Fruit fly (Drosophila melanogaster) whole organism, embryonic: ENCODE data around the gene CG7182.

Source experiments
- Bteb2 ChIP-seq: fragments of 200-800 bp; sonication (Bioruptor generic); optimal IDR thresholded peaks from 2 replicates; lab custom pipeline; 2016; ENCODE audit warnings: missing biosample characterization, missing genetic modification characterization
- CG10543 ChIP-seq: fragments of 200-800 bp; sonication (Bioruptor generic); optimal IDR thresholded peaks from 3 replicates; lab custom pipeline; 2017; ENCODE audit warnings: missing biosample characterization, mild to moderate bottlenecking, missing genetic modification characterization, moderate library complexity
- CG10654 ChIP-seq: fragments of 200-800 bp; sonication (Bioruptor generic); optimal IDR thresholded peaks from 2 replicates; lab custom pipeline; 2016; ENCODE audit warnings: missing biosample characterization, missing genetic modification characterization
- CG12299 ChIP-seq: fragments of 200-800 bp; sonication (Bioruptor generic); optimal IDR thresholded peaks from 2 replicates; lab custom pipeline; 2018; ENCODE audit warnings: missing biosample characterization, mild to moderate bottlenecking, missing genetic modification characterization
- CG13287 ChIP-seq: fragments of 200-800 bp; sonication (Bioruptor generic); IDR thresholded peaks from 2 replicates; pipeline ENCODE4 v1.3.6; 2022; ENCODE audit warnings: missing biosample characterization, missing genetic modification characterization; ENCODE audit not compliant: partially characterized antibody
- CG13296 ChIP-seq: fragments of 200-800 bp; sonication (Bioruptor generic); optimal IDR thresholded peaks from 3 replicates; lab custom pipeline; 2018; ENCODE audit warnings: missing biosample characterization, mild to moderate bottlenecking, missing genetic modification characterization
- CG1529 ChIP-seq: fragments of 200-800 bp; sonication (Bioruptor generic); optimal IDR thresholded peaks from 3 replicates; lab custom pipeline; 2018; ENCODE audit warnings: missing biosample characterization, missing genetic modification characterization
- CG15479 ChIP-seq: fragments of 200-800 bp; sonication (Bioruptor generic); optimal IDR thresholded peaks from 3 replicates; lab custom pipeline; 2019; ENCODE audit warnings: missing biosample characterization, mild to moderate bottlenecking, missing genetic modification characterization, moderate library complexity
- CG17361 ChIP-seq: fragments of 200-800 bp; sonication (Bioruptor generic); IDR thresholded peaks from 3 replicates; pipeline ENCODE4 v1.3.6; 2022; ENCODE audit warnings: missing biosample characterization, missing genetic modification characterization
- CG1832 ChIP-seq: fragments of 200-800 bp; sonication (Bioruptor generic); optimal IDR thresholded peaks from 2 replicates; lab custom pipeline; 2017; ENCODE audit warnings: missing biosample characterization, mild to moderate bottlenecking, missing genetic modification characterization, inconsistent platforms
- CG31224 ChIP-seq: fragments of 200-800 bp; sonication (Bioruptor generic); IDR thresholded peaks from 2 replicates; pipeline ENCODE4 v1.3.6; 2022; ENCODE audit warnings: missing biosample characterization, missing genetic modification characterization
- CG6272 ChIP-seq: fragments of 200-800 bp; sonication (Bioruptor generic); IDR thresholded peaks from 2 replicates; pipeline ENCODE4 v1.3.6; 2022; ENCODE audit warnings: missing biosample characterization, missing genetic modification characterization
- CG7357 ChIP-seq: fragments of 200-800 bp; sonication (Bioruptor generic); IDR thresholded peaks from 3 replicates; pipeline ENCODE4 v1.3.6; 2022; ENCODE audit warnings: missing biosample characterization, missing genetic modification characterization
- CG7556 ChIP-seq: fragments of 200-800 bp; sonication (Bioruptor generic); optimal IDR thresholded peaks from 2 replicates; lab custom pipeline; 2017; ENCODE audit warnings: missing biosample characterization, mild to moderate bottlenecking, missing genetic modification characterization
- CG9727 ChIP-seq: fragments of 200-800 bp; sonication (Bioruptor generic); optimal IDR thresholded peaks from 3 replicates; lab custom pipeline; 2017; ENCODE audit warnings: missing biosample characterization, mild to moderate bottlenecking, missing genetic modification characterization
- Deaf1 ChIP-seq: fragments of 200-800 bp; optimal IDR thresholded peaks from 3 replicates; lab custom pipeline; 2019; ENCODE audit warnings: missing biosample characterization, mild to moderate bottlenecking, missing genetic modification characterization, moderate library complexity
- Drgx ChIP-seq: fragments of 200-800 bp; sonication (Bioruptor generic); IDR thresholded peaks from 2 replicates; pipeline ENCODE4 v1.3.6; 2022; ENCODE audit warnings: missing biosample characterization, missing genetic modification characterization
- Hmr ChIP-seq: fragments of 200-800 bp; sonication (Bioruptor generic); optimal IDR thresholded peaks from 3 replicates; lab custom pipeline; 2017; ENCODE audit warnings: mild to moderate bottlenecking, missing biosample characterization, missing genetic modification reagents, missing genetic modification characterization
- NC2α ChIP-seq: fragments of 200-800 bp; sonication (Bioruptor generic); optimal IDR thresholded peaks from 2 replicates; lab custom pipeline; 2016; ENCODE audit warnings: missing biosample characterization, missing genetic modification characterization
- NK7.1 ChIP-seq: fragments of 200-800 bp; sonication (Bioruptor generic); optimal IDR thresholded peaks from 3 replicates; lab custom pipeline; 2016; ENCODE audit warnings: missing biosample characterization, missing genetic modification characterization
- Ravus ChIP-seq: fragments of 200-800 bp; sonication (Bioruptor generic); IDR thresholded peaks from 2 replicates; pipeline ENCODE4 v1.3.6; 2022; ENCODE audit warnings: missing biosample characterization, missing genetic modification characterization
- Sin3A ChIP-seq: fragments of >200 bp; optimal IDR thresholded peaks from 2 replicates; lab custom pipeline; 2018
- TFAM ChIP-seq: fragments of 200-800 bp; sonication (Bioruptor generic); optimal IDR thresholded peaks from 2 replicates; lab custom pipeline; 2017; ENCODE audit warnings: missing biosample characterization, missing genetic modification characterization, inconsistent platforms
- Taf1 ChIP-seq: fragments of 200-800 bp; sonication (Bioruptor generic); IDR thresholded peaks from 2 replicates; pipeline ENCODE4 v1.3.6; 2022; ENCODE audit warnings: missing biosample characterization, missing genetic modification characterization
- al ChIP-seq: fragments of 200-800 bp; sonication (Bioruptor generic); IDR thresholded peaks from 2 replicates; pipeline ENCODE4 v1.3.6; 2022; ENCODE audit warnings: missing biosample characterization, missing genetic modification characterization
- ap ChIP-seq: fragments of 200-800 bp; sonication (Bioruptor generic); IDR thresholded peaks from 2 replicates; pipeline ENCODE4 v1.3.6; 2022; ENCODE audit warnings: missing biosample characterization, missing genetic modification characterization
- bab2 ChIP-seq: fragments of 200-800 bp; sonication (Bioruptor generic); optimal IDR thresholded peaks from 2 replicates; lab custom pipeline; 2016; ENCODE audit warnings: missing biosample characterization, missing genetic modification characterization
- cad ChIP-seq: fragments of >200 bp; optimal IDR thresholded peaks from 2 replicates; lab custom pipeline; 2017; ENCODE audit warnings: missing biosample characterization, missing genetic modification characterization
- caup ChIP-seq: fragments of 200-800 bp; sonication (Bioruptor generic); optimal IDR thresholded peaks from 3 replicates; lab custom pipeline; 2017; ENCODE audit warnings: missing biosample characterization, mild to moderate bottlenecking, missing genetic modification characterization, moderate library complexity; ENCODE audit not compliant: severe bottlenecking
- chif ChIP-seq, 2 experiments: fragments of 200-800 bp; sonication (Bioruptor generic); optimal IDR thresholded peaks; 3 replicates each; lab custom pipeline; 2016; ENCODE audit warnings: missing biosample characterization in 2 of 2, missing genetic modification characterization in 2 of 2
- crol ChIP-seq: fragments of 200-800 bp; sonication (Bioruptor generic); IDR thresholded peaks from 2 replicates; pipeline ENCODE4 v1.3.6; 2022; ENCODE audit warnings: missing biosample characterization, missing genetic modification characterization
- dan ChIP-seq: fragments of 200-800 bp; sonication (Bioruptor generic); IDR thresholded peaks from 2 replicates; pipeline ENCODE4 v1.3.6; 2022; ENCODE audit warnings: missing biosample characterization, missing genetic modification characterization
- danr ChIP-seq: fragments of 200-800 bp; sonication (Bioruptor generic); IDR thresholded peaks from 2 replicates; pipeline ENCODE4 v1.3.6; 2022; ENCODE audit warnings: missing biosample characterization, missing genetic modification characterization
- fu2 ChIP-seq: fragments of 200-800 bp; sonication (Bioruptor generic); optimal IDR thresholded peaks from 2 replicates; lab custom pipeline; 2016; ENCODE audit warnings: missing biosample characterization, missing genetic modification characterization
- gro ChIP-seq: fragments of 200-800 bp; sonication (Bioruptor generic); optimal IDR thresholded peaks from 2 replicates; lab custom pipeline; 2016; ENCODE audit warnings: missing biosample characterization, missing genetic modification characterization
- gsb-n ChIP-seq: fragments of 200-800 bp; sonication (Bioruptor generic); optimal IDR thresholded peaks from 3 replicates; lab custom pipeline; 2018; ENCODE audit warnings: missing biosample characterization, mild to moderate bottlenecking, missing genetic modification characterization
- kah ChIP-seq: fragments of 200-800 bp; sonication (Bioruptor generic); optimal IDR thresholded peaks from 2 replicates; lab custom pipeline; 2018; ENCODE audit warnings: missing biosample characterization, mild to moderate bottlenecking, missing genetic modification characterization
- lbe ChIP-seq: fragments of 200-800 bp; sonication (Bioruptor generic); optimal IDR thresholded peaks from 2 replicates; lab custom pipeline; 2016; ENCODE audit warnings: missing biosample characterization, mild to moderate bottlenecking, missing genetic modification characterization
- mld ChIP-seq: fragments of 200-800 bp; sonication (Bioruptor generic); IDR thresholded peaks from 3 replicates; pipeline ENCODE4 v1.3.6; 2022; ENCODE audit warnings: missing biosample characterization, missing genetic modification characterization; ENCODE audit not compliant: partially characterized antibody
- otp ChIP-seq: fragments of 200-800 bp; sonication (Bioruptor generic); IDR thresholded peaks from 3 replicates; pipeline ENCODE4, ENCODE4 v1.3.6; 2022; ENCODE audit warnings: missing biosample characterization, missing genetic modification characterization
- peb ChIP-seq: fragments of 200-800 bp; sonication (Bioruptor generic); IDR thresholded peaks from 2 replicates; pipeline ENCODE4 v1.3.6; 2022; ENCODE audit warnings: missing biosample characterization, missing genetic modification characterization
- psq ChIP-seq: fragments of 200-800 bp; sonication (Bioruptor generic); optimal IDR thresholded peaks from 2 replicates; lab custom pipeline; 2017; ENCODE audit warnings: missing biosample characterization, missing genetic modification characterization
- pum ChIP-seq: fragments of 200-800 bp; sonication (Bioruptor generic); optimal IDR thresholded peaks from 2 replicates; lab custom pipeline; 2016; ENCODE audit warnings: missing biosample characterization, missing genetic modification characterization
- sim ChIP-seq: fragments of 200-800 bp; sonication (Bioruptor generic); IDR thresholded peaks from 2 replicates; pipeline ENCODE4 v1.3.6; 2022; ENCODE audit warnings: missing biosample characterization, missing genetic modification characterization
- slp2 ChIP-seq: fragments of 200-800 bp; sonication (Bioruptor generic); optimal IDR thresholded peaks from 2 replicates; lab custom pipeline; 2016; ENCODE audit warnings: missing biosample characterization, missing genetic modification characterization
- tio ChIP-seq: fragments of 200-800 bp; sonication (Bioruptor generic); optimal IDR thresholded peaks from 2 replicates; lab custom pipeline; 2017; ENCODE audit warnings: missing biosample characterization, missing genetic modification characterization, inconsistent platforms
- twi ChIP-seq: fragments of 200-800 bp; optimal IDR thresholded peaks from 2 replicates; lab custom pipeline; 2019; ENCODE audit warnings: missing biosample characterization, mild to moderate bottlenecking, missing genetic modification characterization, moderate library complexity
- tx ChIP-seq: fragments of 200-800 bp; sonication (Bioruptor generic); optimal IDR thresholded peaks from 2 replicates; lab custom pipeline; 2016; ENCODE audit warnings: missing biosample characterization, missing genetic modification characterization
- wdn ChIP-seq: fragments of 200-800 bp; sonication (Bioruptor generic); IDR thresholded peaks from 2 replicates; pipeline ENCODE4 v1.3.6; 2022; ENCODE audit warnings: missing biosample characterization, missing genetic modification characterization
- z ChIP-seq: fragments of 200-800 bp; sonication (Bioruptor generic); IDR thresholded peaks from 3 replicates; pipeline ENCODE4 v1.3.6; 2022; ENCODE audit warnings: missing biosample characterization, missing genetic modification characterization

CG7182 gene

DNA sequence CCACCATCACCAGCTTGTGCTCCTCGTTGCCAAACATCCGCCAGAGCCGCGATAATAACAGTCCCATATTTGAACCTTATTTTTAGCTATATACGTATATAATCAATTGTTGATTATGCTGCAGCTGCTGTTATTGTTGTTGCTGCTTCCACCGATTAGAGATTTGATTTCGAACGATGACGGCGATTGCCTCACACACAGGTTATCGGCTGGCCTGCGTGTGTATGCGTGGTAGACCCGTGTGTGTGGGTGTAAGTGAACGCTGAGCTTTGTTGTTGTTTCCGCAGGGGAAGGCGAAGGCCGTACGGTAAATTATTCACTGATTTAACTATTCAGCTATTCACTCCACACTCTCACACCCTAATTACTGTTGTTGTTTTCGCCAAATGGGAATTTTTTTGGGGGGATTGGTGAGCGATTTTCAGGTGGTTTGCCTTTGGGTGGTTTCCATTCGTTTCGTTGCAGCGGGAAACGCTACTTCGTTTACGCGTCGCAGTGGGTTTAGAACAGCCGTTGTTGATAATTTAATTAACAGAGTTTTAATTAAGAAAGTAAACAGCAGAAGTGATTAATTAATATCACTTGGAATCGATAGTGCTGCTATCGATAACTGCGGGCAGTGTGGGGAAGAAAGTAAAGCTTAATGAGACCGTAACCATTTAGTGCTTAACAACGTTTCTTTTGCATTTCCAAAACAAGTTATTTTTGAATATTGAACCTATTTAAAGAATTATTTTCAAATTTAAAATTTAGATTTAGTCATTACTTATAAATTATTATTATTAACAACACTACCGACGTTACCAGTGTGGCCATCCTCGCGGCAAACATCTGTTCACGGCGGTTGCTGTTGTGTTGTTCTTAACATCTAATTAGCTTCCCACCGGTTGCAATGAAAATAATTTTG is 46.7 kb downstream of the CG7182 start, which contains the start of the genes Arl5 and CG13671 (continued):
- peak; percentile 67 for TF ChIP-seq Sin3A
- TF ChIP-seq CG17361 (GFP tag; lab: Robert Waterston, UW): peak; percentile 85; the same call in 2 of the 3 replicates
- peak; percentile 51 for TF ChIP-seq ap (GFP tag; lab: Robert Waterston, UW)
- TF ChIP-seq CG13287 (GFP tag; lab: Robert Waterston, UW): peak; percentile 85
- TF ChIP-seq wdn: peak; percentile 49; the same call in 1 of the 2 replicates
- TF ChIP-seq cad (GFP tag; lab: Kevin White, UChicago): no peak
- no peak for TF ChIP-seq z (GFP tag; lab: Robert Waterston, UW)
- TF ChIP-seq slp2 (GFP tag; lab: Kevin White, UChicago): no peak
- TF ChIP-seq lbe (GFP tag; lab: Kevin White, UChicago): peak; percentile 89
- peak; percentile 70 for TF ChIP-seq Drgx (GFP tag; lab: Robert Waterston, UW)
- TF ChIP-seq kah (GFP tag; lab: Kevin White, UChicago): peak; percentile 28
- TF ChIP-seq CG1529 (GFP tag; lab: Kevin White, UChicago): peak; percentile 10
- peak; percentile 75 for TF ChIP-seq CG7556 (GFP tag; lab: Kevin White, UChicago)
- TF ChIP-seq twi (tag; lab: Kevin White, UChicago): peak; percentile 49
- peak; percentile 63 for TF ChIP-seq psq (GFP tag; lab: Kevin White, UChicago)
- TF ChIP-seq Ravus: peak; percentile 24
- TF ChIP-seq CG7357 (GFP tag; lab: Robert Waterston, UW): peak; percentile 23; the same call in 1 of the 3 replicates
- peak; percentile 74 for TF ChIP-seq caup
- peak; percentile 14 for TF ChIP-seq fu2 (GFP tag; lab: Kevin White, UChicago)
- peak; percentile 60 for TF ChIP-seq chif (GFP tag; optimal IDR thresholded peaks at IDR 0.05; lab: Kevin White, UChicago)
- no peak for TF ChIP-seq CG1832 (GFP tag; lab: Kevin White, UChicago)
- TF ChIP-seq CG12299: peak; percentile 22
- peak; percentile 60 for TF ChIP-seq bab2
- peak; percentile 68 for TF ChIP-seq al (GFP tag; lab: Robert Waterston, UW)
- peak; percentile 27 for TF ChIP-seq gro (GFP tag; lab: Kevin White, UChicago)
- TF ChIP-seq CG31224 (GFP tag; lab: Robert Waterston, UW): peak; percentile 66
- TF ChIP-seq crol (GFP tag; lab: Robert Waterston, UW): no peak; the same call in 1 of the 2 replicates
- TF ChIP-seq Deaf1 (tag; lab: Kevin White, UChicago): no peak
- peak; percentile 67 for TF ChIP-seq CG6272 (GFP tag; lab: Robert Waterston, UW)
- TF ChIP-seq peb (GFP tag; lab: Robert Waterston, UW): peak; percentile 52
- peak; percentile 66 for TF ChIP-seq CG13296
- no peak; the same call in 1 of the 2 replicates for TF ChIP-seq danr (GFP tag; lab: Robert Waterston, UW)
- TF ChIP-seq NC2α: peak; percentile 13
- peak; percentile 68 for TF ChIP-seq Taf1 (GFP tag; lab: Robert Waterston, UW)
- no peak for TF ChIP-seq CG15479 (GFP tag; lab: Kevin White, UChicago)
- TF ChIP-seq tx: peak; percentile 62
- TF ChIP-seq CG10543 (GFP tag; lab: Kevin White, UChicago): peak; percentile 60
- TF ChIP-seq gsb-n (tag; lab: Kevin White, UChicago): peak; percentile 76
- TF ChIP-seq tio (GFP tag; lab: Kevin White, UChicago): no peak
- TF ChIP-seq CG9727 (GFP tag; lab: Kevin White, UChicago): peak; percentile 83
- TF ChIP-seq otp (GFP tag; lab: Robert Waterston, UW): peak; percentile 87
- TF ChIP-seq Hmr (GFP tag; lab: Kevin White, UChicago): peak; percentile 75
- TF ChIP-seq mld (GFP tag; lab: Robert Waterston, UW): 0 out of 3 replicates have a peak, but pooled peaks have one; percentile 56
- peak; percentile 34 for TF ChIP-seq Bteb2 (GFP tag; lab: Kevin White, UChicago)
- TF ChIP-seq pum: peak; percentile 54
- no peak for TF ChIP-seq TFAM (GFP tag; lab: Kevin White, UChicago)
- 0 out of 2 replicates have a peak, but pooled peaks have one; percentile 30 for TF ChIP-seq sim (GFP tag; lab: Robert Waterston, UW)
- peak; percentile 12; the same call in 1 of the 2 replicates for TF ChIP-seq dan (GFP tag; lab: Robert Waterston, UW)
- TF ChIP-seq NK7.1 (GFP tag; lab: Kevin White, UChicago): no peak
- peak; percentile 80 for TF ChIP-seq CG10654 (GFP tag; lab: Kevin White, UChicago)
